Fruit fly (Drosophila melanogaster) whole organism, prepupa: ENCODE measurements around the gene CG44227.

Source experiments
- Blimp-1 ChIP-seq: fragments of 200-800 bp; sonication (Bioruptor generic); optimal IDR thresholded peaks from 3 replicates; lab custom pipeline; 2017; ENCODE audit warnings: missing biosample characterization, missing genetic modification characterization, mild to moderate bottlenecking, moderate library complexity, missing genetic modification reagents
- CG11294 ChIP-seq: fragments of 200-800 bp; sonication (Bioruptor generic); IDR thresholded peaks from 2 replicates; pipeline ENCODE4 v1.3.6; 2022; ENCODE audit warnings: missing biosample characterization, missing genetic modification characterization
- CG11762 ChIP-seq: fragments of 200-800 bp; sonication (Bioruptor generic); optimal IDR thresholded peaks from 3 replicates; lab custom pipeline; 2016; ENCODE audit warnings: missing biosample characterization, missing genetic modification characterization; ENCODE audit not compliant: insufficient read depth
- CG11902 ChIP-seq: fragments of 200-800 bp; sonication (Bioruptor generic); optimal IDR thresholded peaks from 3 replicates; lab custom pipeline; 2016; ENCODE audit warnings: missing biosample characterization, missing genetic modification characterization
- CG3032 ChIP-seq: fragments of 200-800 bp; optimal IDR thresholded peaks from 2 replicates; lab custom pipeline; 2019; ENCODE audit warnings: missing biosample characterization, mild to moderate bottlenecking, missing genetic modification characterization, moderate library complexity
- CG31627 ChIP-seq: fragments of 200-800 bp; sonication (Bioruptor generic); optimal IDR thresholded peaks from 3 replicates; lab custom pipeline; 2016; ENCODE audit warnings: missing biosample characterization, missing genetic modification characterization
- CG32006 ChIP-seq: fragments of 200-800 bp; sonication (Bioruptor generic); optimal IDR thresholded peaks from 3 replicates; lab custom pipeline; 2017; ENCODE audit warnings: missing biosample characterization, mild to moderate bottlenecking, missing genetic modification characterization
- CG6276 ChIP-seq: fragments of 200-800 bp; sonication (Bioruptor generic); optimal IDR thresholded peaks from 2 replicates; lab custom pipeline; 2017; ENCODE audit warnings: missing biosample characterization, mild to moderate bottlenecking, missing genetic modification characterization
- CG6854 ChIP-seq: fragments of 200-800 bp; sonication (Bioruptor generic); optimal IDR thresholded peaks from 2 replicates; lab custom pipeline; 2017; ENCODE audit warnings: missing biosample characterization, mild to moderate bottlenecking, missing genetic modification characterization
- CG8119 ChIP-seq: fragments of 200-800 bp; sonication (Bioruptor generic); IDR thresholded peaks from 3 replicates; pipeline ENCODE4 v1.3.6; 2022; ENCODE audit warnings: missing biosample characterization, missing genetic modification characterization
- CG9139 ChIP-seq: fragments of 200-800 bp; sonication (Bioruptor generic); optimal IDR thresholded peaks from 3 replicates; lab custom pipeline; 2017; ENCODE audit warnings: missing biosample characterization, mild to moderate bottlenecking, missing genetic modification characterization
- Eip78C ChIP-seq: fragments of 200-800 bp; sonication (Bioruptor generic); peaks from one replicate; lab custom pipeline; 2016; ENCODE audit warnings: missing biosample characterization, missing genetic modification characterization
- Eip93F ChIP-seq: fragments of 200-800 bp; sonication (Bioruptor generic); optimal IDR thresholded peaks from 2 replicates; lab custom pipeline; 2016; ENCODE audit warnings: missing biosample characterization, mild to moderate bottlenecking, missing genetic modification characterization
- Ets96B ChIP-seq: fragments of 200-800 bp; optimal IDR thresholded peaks from 2 replicates; lab custom pipeline; 2019; ENCODE audit warnings: missing biosample characterization, mild to moderate bottlenecking, missing genetic modification characterization, moderate library complexity
- Sox14 ChIP-seq: fragments of 200-800 bp; sonication (Bioruptor generic); optimal IDR thresholded peaks from 3 replicates; lab custom pipeline; 2016; ENCODE audit warnings: missing biosample characterization, missing genetic modification characterization
- Sox15 ChIP-seq: fragments of 200-800 bp; sonication (Bioruptor generic); optimal IDR thresholded peaks from 3 replicates; lab custom pipeline; 2016; ENCODE audit warnings: missing biosample characterization, missing genetic modification characterization
- acj6 ChIP-seq: fragments of 200-800 bp; sonication (Bioruptor generic); optimal IDR thresholded peaks from 3 replicates; lab custom pipeline; 2016; ENCODE audit warnings: missing biosample characterization, missing genetic modification characterization
- esn ChIP-seq: fragments of 200-800 bp; sonication (Bioruptor generic); optimal IDR thresholded peaks from 2 replicates; lab custom pipeline; 2016; ENCODE audit warnings: missing biosample characterization, mild to moderate bottlenecking, missing genetic modification characterization, moderate library complexity
- fd85E ChIP-seq: fragments of 200-800 bp; sonication (Bioruptor generic); optimal IDR thresholded peaks from 3 replicates; lab custom pipeline; 2016; ENCODE audit warnings: missing biosample characterization, missing genetic modification characterization
- lz ChIP-seq: fragments of 200-800 bp; sonication (Bioruptor generic); optimal IDR thresholded peaks from 3 replicates; lab custom pipeline; 2016; ENCODE audit warnings: missing biosample characterization, missing genetic modification characterization
- pdm3 ChIP-seq: fragments of 200-800 bp; sonication (Bioruptor generic); optimal IDR thresholded peaks from 3 replicates; lab custom pipeline; 2016; ENCODE audit warnings: missing biosample characterization, missing genetic modification characterization
- spab ChIP-seq: fragments of 200-800 bp; sonication (Bioruptor generic); optimal IDR thresholded peaks from 2 replicates; lab custom pipeline; 2017; ENCODE audit warnings: missing biosample characterization, mild to moderate bottlenecking, missing genetic modification characterization, missing genetic modification reagents
- ss ChIP-seq, 2 experiments: fragments of 200-800 bp; sonication (Bioruptor generic); optimal IDR thresholded peaks; 2 replicates in 1 of 2; 3 replicates in 1 of 2; lab custom pipeline; 2017 to 2018; ENCODE audit warnings: mild to moderate bottlenecking in 2 of 2, missing biosample characterization in 2 of 2, missing genetic modification characterization in 2 of 2, moderate library complexity in 1 of 2
- svp ChIP-seq: fragments of 200-800 bp; sonication (Bioruptor generic); peaks from one replicate; lab custom pipeline; 2016; ENCODE audit warnings: missing biosample characterization, missing genetic modification characterization

Gene CG44227

dm6 chr3R:8638629-8639028, 46.3 kb downstream of the CG44227 start:
- no peak for TF ChIP-seq Eip93F (GFP tag; lab: Kevin White, UChicago)
- TF ChIP-seq esn (GFP tag; lab: Kevin White, UChicago) = no peak
- peak; percentile 67 for TF ChIP-seq svp (GFP tag; lab: Kevin White, UChicago)
- peak; percentile 12 for TF ChIP-seq CG32006 (GFP tag; lab: Kevin White, UChicago)
- TF ChIP-seq CG8119 (GFP tag; lab: Robert Waterston, UW) = no peak
- no peak for TF ChIP-seq Sox15
- TF ChIP-seq CG9139 = no peak
- no peak for TF ChIP-seq CG6276 (GFP tag; lab: Kevin White, UChicago)
- TF ChIP-seq, all 60 proteins: peak for 2

dm6 chr3R:8635778-8636177, 49.2 kb downstream of the CG44227 start, which contains the start of gene Or85e:
TSS of gene Or85e (minus strand) at chr3R:8635878.
- TF ChIP-seq Blimp-1 (GFP tag; lab: Kevin White, UChicago) (no peak), CG11762 (GFP tag; lab: Kevin White, UChicago) (no peak), Sox15 (no peak), Sox14 (GFP tag; lab: Kevin White, UChicago) (no peak), CG11902 (GFP tag; lab: Kevin White, UChicago) (no peak), CG6854 (no peak), CG11294 (GFP tag; lab: Robert Waterston, UW) (no peak), spab (GFP tag; lab: Kevin White, UChicago) (no peak), acj6 (GFP tag; lab: Kevin White, UChicago) (no peak), lz (GFP tag; lab: Kevin White, UChicago) (no peak), Ets96B (tag; lab: Kevin White, UChicago) (no peak), fd85E (no peak), ss (GFP tag; optimal IDR thresholded peaks at IDR 0.05; lab: Kevin White, UChicago) (no peak), pdm3 (GFP tag; lab: Kevin White, UChicago) (no peak), CG9139 (no peak), CG31627 (GFP tag; lab: Kevin White, UChicago) (no peak), CG3032 (no peak), svp (GFP tag; lab: Kevin White, UChicago) (no peak), Eip78C (GFP tag; lab: Kevin White, UChicago) (no peak)
